In genomic region chrX:12978569-12978968, ce11 we compare ENCODE assay signal across 2 worm cellular contexts.
A peak's percentile ranks its signal among the peaks of the same experiment; 100 is the strongest.
TF ChIP-seq lines count a peak whose summit lies in the region.

No protein-coding gene starts in this region.

TF ChIP-seq in whole organism, L4 larva, 104 proteins besides CTCF, POLR2A, EP300 and RAD21:
- TF ChIP-seq hlh-11 (tag; optimal IDR thresholded peaks at IDR 0.05; lab: Kevin White, UChicago) (peak; percentile 4), hlh-30 (tag; optimal IDR thresholded peaks at IDR 0.05; lab: Kevin White, UChicago; ENCODE audit: insufficient read depth) (peak; percentile 4), vab-7 (GFP tag; IDR thresholded peaks at IDR 0.05; lab: Robert Waterston, UW) (no peak), unc-62 (GFP tag; optimal IDR thresholded peaks at IDR 0.05 in 1 of 2; lab: Kevin White, UChicago) (peak in 1 of 2 experiments; percentile 98), unc-62 (tag; optimal IDR thresholded peaks at IDR 0.05; lab: Kevin White, UChicago) (no peak)

TF ChIP-seq in whole organism, young adult, 124 proteins besides CTCF, POLR2A, EP300 and RAD21:
- TF ChIP-seq aptf-3 (GFP tag; IDR thresholded peaks at IDR 0.05; lab: Robert Waterston, UW) (0 out of 2 replicates have a peak, but pooled peaks have one; percentile 25), lsl-1 (GFP tag; optimal IDR thresholded peaks at IDR 0.05; lab: Kevin White, UChicago) (no peak)
